Worm (Caenorhabditis elegans): Measurements from ENCODE around the gene C29E4.13.

Gene C29E4.13

DNA sequence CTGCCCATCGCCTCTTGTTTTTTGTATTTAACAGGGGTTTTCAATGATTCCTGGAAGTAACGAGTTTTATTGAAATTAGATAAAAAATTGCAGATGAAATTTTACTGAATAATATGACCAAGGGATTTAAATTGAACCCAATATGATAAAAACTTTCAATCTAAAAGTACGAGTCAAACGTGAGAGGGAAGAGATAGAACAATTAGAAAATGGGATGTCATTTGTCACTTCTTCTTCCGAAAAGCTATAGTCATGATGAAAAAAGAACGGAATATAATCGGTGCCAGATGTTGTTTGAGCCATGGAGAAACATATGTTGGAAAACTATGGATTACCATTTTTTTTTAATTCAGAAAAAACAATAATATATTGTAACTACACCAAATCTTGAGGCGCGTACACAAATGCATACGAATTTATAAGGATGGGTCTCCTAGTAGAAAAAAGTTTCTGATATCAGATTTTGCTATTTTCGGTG, 49.6 kb downstream of the C29E4.13 start, which contains the start of gene sup-18:
sup-18 (minus strand) TSS at position 51 of the 478 bp plus-strand sequence.
- TF ChIP-seq ama-1 (optimal IDR thresholded peaks at IDR 0.05) (no peak), ceh-36 (tag; optimal IDR thresholded peaks at IDR 0.05) (no peak), hnd-1 (tag; optimal IDR thresholded peaks at IDR 0.05) (no peak), scrt-1 (GFP tag; IDR thresholded peaks at IDR 0.05) (no peak), ceh-13 (GFP tag; optimal IDR thresholded peaks at IDR 0.05) (no peak), B0310.2 (tag; optimal IDR thresholded peaks at IDR 0.05) (no peak), pes-1 (GFP tag; IDR thresholded peaks at IDR 0.05) (no peak)

DNA sequence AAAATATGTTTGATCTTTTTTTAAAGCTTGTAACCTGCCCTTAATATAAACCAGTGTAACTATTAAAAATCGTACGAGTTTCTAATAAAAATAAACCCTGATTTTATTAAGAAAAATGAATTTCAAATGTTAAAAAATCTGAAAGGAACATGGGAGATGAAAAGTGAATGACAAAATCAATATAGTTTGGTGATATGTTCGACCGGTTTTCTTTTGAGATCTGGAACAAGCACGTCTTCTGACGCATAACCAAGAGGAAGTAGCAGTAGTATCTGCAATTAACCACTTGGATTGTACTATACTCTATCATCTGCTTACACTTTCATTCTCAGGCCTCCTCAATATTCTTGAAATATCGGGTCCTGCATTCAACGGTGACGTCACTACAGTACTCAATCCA, 51.4 kb downstream of the C29E4.13 start:
- no peak for TF ChIP-seq F13C5.2 (tag; optimal IDR thresholded peaks at IDR 0.05)
- TF ChIP-seq ceh-36 (tag; optimal IDR thresholded peaks at IDR 0.05): no peak
- TF ChIP-seq ceh-13 (GFP tag; optimal IDR thresholded peaks at IDR 0.05): no peak
- no peak for TF ChIP-seq tbx-37 (GFP tag; conservative IDR thresholded peaks at IDR 0.05)
- TF ChIP-seq sea-1 (GFP tag; conservative IDR thresholded peaks at IDR 0.05): no peak
- TF ChIP-seq aly-1 (tag; optimal IDR thresholded peaks at IDR 0.05): no peak
- no peak for TF ChIP-seq B0310.2 (tag; optimal IDR thresholded peaks at IDR 0.05)
- TF ChIP-seq tra-4 (tag; optimal IDR thresholded peaks at IDR 0.05): no peak
- no peak for TF ChIP-seq tbx-11 (GFP tag; IDR thresholded peaks at IDR 0.05)
- TF ChIP-seq flt-1 (GFP tag; IDR thresholded peaks at IDR 0.05): no peak
- no peak for TF ChIP-seq hnd-1 (tag; optimal IDR thresholded peaks at IDR 0.05)
- TF ChIP-seq hmbx-1 (tag; optimal IDR thresholded peaks at IDR 0.05): no peak
- TF ChIP-seq ets-7 (tag; optimal IDR thresholded peaks at IDR 0.05): no peak
- no peak for TF ChIP-seq scrt-1 (GFP tag; IDR thresholded peaks at IDR 0.05)
- TF ChIP-seq pes-1 (GFP tag; IDR thresholded peaks at IDR 0.05): no peak
- TF ChIP-seq ama-1 (optimal IDR thresholded peaks at IDR 0.05): no peak
- TF ChIP-seq hmg-4 (GFP tag; optimal IDR thresholded peaks at IDR 0.05): no peak
